Fruit fly (Drosophila melanogaster): ENCODE results near the gene CG13713.

Gene CG13713

dm6 chr3L:4700091-4700490 is 2.7 kb downstream of the CG13713 start (continued):
- no peak for TF ChIP-seq kay (GFP tag; optimal IDR thresholded peaks at IDR 0.05)
- peak; percentile 12 for TF ChIP-seq lab (GFP tag; optimal IDR thresholded peaks at IDR 0.05)
- no peak for TF ChIP-seq HLH4C (GFP tag; IDR thresholded peaks at IDR 0.05; ENCODE audit: partially characterized antibody)
- peak; percentile 16; the same call in 1 of the 2 replicates for TF ChIP-seq ttk (GFP tag; IDR thresholded peaks at IDR 0.05)
- no peak for TF ChIP-seq CG13424 (tag; optimal IDR thresholded peaks at IDR 0.05)
- TF ChIP-seq cg (GFP tag; optimal IDR thresholded peaks at IDR 0.05), result no peak
- TF ChIP-seq Nf-YA (GFP tag; IDR thresholded peaks at IDR 0.05), result peak; percentile 29; the same call in 1 of the 2 replicates
- no peak for TF ChIP-seq pan (optimal IDR thresholded peaks at IDR 0.05)
- peak in 1 of 2 experiments; percentile 51 for TF ChIP-seq pan (GFP tag; optimal IDR thresholded peaks at IDR 0.05 in 1 of 2, IDR thresholded peaks at IDR 0.05 in 1 of 2)
- 0 out of 2 replicates have a peak, but pooled peaks have one; percentile 29 for TF ChIP-seq E2f1 (GFP tag; IDR thresholded peaks at IDR 0.05)
- TF ChIP-seq CG11093 (GFP tag; IDR thresholded peaks at IDR 0.05), result no peak
- no peak for TF ChIP-seq CG13123 (GFP tag; optimal IDR thresholded peaks at IDR 0.05)
- no peak for TF ChIP-seq sug (tag; optimal IDR thresholded peaks at IDR 0.05)

DNA sequence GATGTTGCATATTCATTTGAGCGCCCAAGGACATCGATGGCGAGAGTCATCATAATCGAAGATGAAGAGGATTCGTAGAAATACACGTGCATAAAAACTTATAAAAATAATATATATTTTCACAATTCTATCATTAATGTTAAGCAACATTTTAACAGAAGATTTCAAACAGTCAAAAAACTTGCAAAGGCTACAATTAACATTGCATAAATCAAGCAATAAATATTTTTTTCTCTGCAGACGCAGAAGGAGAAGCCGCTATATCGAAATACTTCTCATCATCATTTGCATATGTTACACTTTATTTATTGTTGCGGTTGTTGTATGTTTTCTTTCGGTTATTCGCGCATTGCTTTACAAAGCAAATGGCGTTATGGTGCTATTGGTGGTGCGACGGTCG is 4.6 kb downstream of the CG13713 start:
- TF ChIP-seq CG12659 (GFP tag; optimal IDR thresholded peaks at IDR 0.05) (no peak), Abd-B (GFP tag; optimal IDR thresholded peaks at IDR 0.05) (no peak), dimm (GFP tag; IDR thresholded peaks at IDR 0.05) (no peak), Dek (tag; optimal IDR thresholded peaks at IDR 0.05) (no peak), gcm (GFP tag; optimal IDR thresholded peaks at IDR 0.05) (no peak), zen2 (GFP tag; IDR thresholded peaks at IDR 0.05; ENCODE audit: partially characterized antibody) (no peak), inv (GFP tag; IDR thresholded peaks at IDR 0.05; ENCODE audit: partially characterized antibody) (no peak), Xbp1 (GFP tag; optimal IDR thresholded peaks at IDR 0.05) (no peak), peb (GFP tag; IDR thresholded peaks at IDR 0.05) (no peak), CG33557 (GFP tag; optimal IDR thresholded peaks at IDR 0.05) (no peak)

- TF ChIP-seq bsh (GFP tag; optimal IDR thresholded peaks at IDR 0.05) (peak in 1 of 2 experiments; percentile 70), sd (tag; optimal IDR thresholded peaks at IDR 0.05) (no peak), Drgx (GFP tag; IDR thresholded peaks at IDR 0.05) (peak; percentile 82)
Measured at dm6 chr3L:4707831-4708230, 10.4 kb downstream of the CG13713 start.

dm6 chr3L:4708536-4708935 is 11.1 kb downstream of the CG13713 start:
- TF ChIP-seq CG11456 (GFP tag; IDR thresholded peaks at IDR 0.05), result no peak
- TF ChIP-seq Hey (tag; optimal IDR thresholded peaks at IDR 0.05), result no peak
- no peak for TF ChIP-seq tin (GFP tag; optimal IDR thresholded peaks at IDR 0.05)

- TF ChIP-seq Awh (GFP tag; IDR thresholded peaks at IDR 0.05), result no peak
- no peak for TF ChIP-seq CG17568 (GFP tag; optimal IDR thresholded peaks at IDR 0.05)
- TF ChIP-seq cad (GFP tag; optimal IDR thresholded peaks at IDR 0.05), result peak; percentile 25
- no peak for TF ChIP-seq tap (tag; optimal IDR thresholded peaks at IDR 0.05)
- TF ChIP-seq CG10321 (GFP tag; IDR thresholded peaks at IDR 0.05), result no peak
- no peak for TF ChIP-seq CG33557 (GFP tag; optimal IDR thresholded peaks at IDR 0.05)
- no peak for TF ChIP-seq CG2712 (tag; optimal IDR thresholded peaks at IDR 0.05)
- TF ChIP-seq CG2120 (GFP tag; optimal IDR thresholded peaks at IDR 0.05), result no peak
- peak; percentile 66 for TF ChIP-seq CG15479 (GFP tag; optimal IDR thresholded peaks at IDR 0.05)
- TF ChIP-seq CG12391 (tag; optimal IDR thresholded peaks at IDR 0.05), result no peak
- TF ChIP-seq cwo (GFP tag; optimal IDR thresholded peaks at IDR 0.05), result no peak
- TF ChIP-seq Bdp1 (GFP tag; optimal IDR thresholded peaks at IDR 0.05), result no peak
Measured at dm6 chr3L:4709790-4710189, 12.4 kb downstream of the CG13713 start, which contains the start of gene CG13712. TSS of gene CG13712 (minus strand) at chr3L:4709890.

Data from whole organism, embryonic.